Worm (Caenorhabditis elegans): ENCODE measurements around the gene C41C4.9.

DNA sequence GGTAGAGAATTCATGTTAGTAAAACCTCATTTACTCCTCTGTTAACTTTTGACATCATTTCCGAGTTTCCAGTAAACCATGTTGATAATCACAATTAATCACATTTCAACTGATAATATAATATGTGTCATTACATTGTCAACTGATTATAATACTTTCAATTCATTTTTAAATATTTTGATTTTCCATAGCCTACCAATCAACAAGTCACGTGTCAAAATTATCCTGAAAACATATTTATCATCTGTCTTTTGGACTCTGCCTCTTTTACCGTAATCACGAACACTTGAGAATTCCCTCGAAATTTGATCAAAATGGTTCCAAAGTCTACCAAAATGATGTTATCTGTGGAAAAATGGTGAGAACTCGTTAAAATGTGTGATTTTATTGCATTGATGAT lies 33.4 kb upstream of the C41C4.9 start:
- TF ChIP-seq him-1 (tag; optimal IDR thresholded peaks at IDR 0.05) (no peak), dao-5 (tag; optimal IDR thresholded peaks at IDR 0.05) (no peak)

Measured in whole organism, L4/young adult.